Fruit fly (Drosophila melanogaster): ENCODE measurements around the gene rempA.

dm6 chr2L:609497-609896, 49.4 kb upstream of the rempA start:
- TF ChIP-seq CG8478 (optimal IDR thresholded peaks at IDR 0.05), result no peak
- no peak for TF ChIP-seq CTCF (optimal IDR thresholded peaks at IDR 0.05)
